Worm (Caenorhabditis elegans) whole organism, early embryonic: Measurements from ENCODE around the gene Y6E2A.1.

Source experiments
- F13C5.2 ChIP-seq: sonication (generic microtip); optimal IDR thresholded peaks from 2 replicates; lab custom pipeline; 2017; ENCODE audit warnings: mild to moderate bottlenecking, missing genetic modification characterization, inconsistent platforms, missing compliant biosample characterization
- aly-1 ChIP-seq: sonication (generic microtip); optimal IDR thresholded peaks from 2 replicates; lab custom pipeline; 2016; ENCODE audit warnings: missing genetic modification characterization, missing compliant biosample characterization
- ama-1 ChIP-seq: fragments of 150-350 bp; optimal IDR thresholded peaks from 2 replicates; lab custom pipeline; 2014
- ets-7 ChIP-seq: sonication (generic microtip); optimal IDR thresholded peaks from 2 replicates; lab custom pipeline; 2016; ENCODE audit warnings: missing genotype, missing genetic modification characterization, missing compliant biosample characterization
- flt-1 ChIP-seq: fragments of 200-800 bp; sonication (Bioruptor generic); IDR thresholded peaks from 2 replicates; pipeline ENCODE4 v1.3.6; 2022; ENCODE audit warnings: missing genetic modification characterization, missing compliant biosample characterization
- hmbx-1 ChIP-seq: sonication (generic microtip); optimal IDR thresholded peaks from 2 replicates; lab custom pipeline; 2016; ENCODE audit warnings: mild to moderate bottlenecking, missing genetic modification characterization, missing compliant biosample characterization
- hmg-4 ChIP-seq: fragments of 200-800 bp; sonication (Bioruptor generic); optimal IDR thresholded peaks from 2 replicates; lab custom pipeline; 2018; ENCODE audit warnings: mild to moderate bottlenecking, missing genetic modification characterization, missing compliant biosample characterization
- hnd-1 ChIP-seq: sonication (generic microtip); optimal IDR thresholded peaks from 2 replicates; lab custom pipeline; 2016; ENCODE audit warnings: missing genetic modification characterization, missing compliant biosample characterization
- pes-1 ChIP-seq: fragments of 200-800 bp; sonication (Bioruptor generic); IDR thresholded peaks from 2 replicates; pipeline ENCODE4 v1.3.6; 2022; ENCODE audit warnings: missing genetic modification reagents, missing genetic modification characterization, missing compliant biosample characterization
- tra-4 ChIP-seq: sonication (generic microtip); optimal IDR thresholded peaks from 2 replicates; lab custom pipeline; 2017; ENCODE audit warnings: missing genetic modification characterization, missing compliant biosample characterization

ce11 chrV:15661003-15661402, 49.3 kb downstream of the Y6E2A.1 start:
- TF ChIP-seq ets-7 (tag; lab: Kevin White, UChicago) (no peak), F13C5.2 (tag; lab: Kevin White, UChicago) (no peak), ama-1 (lab: Kevin White, UChicago) (no peak), flt-1 (GFP tag; lab: Robert Waterston, UW) (no peak), hmg-4 (no peak), aly-1 (tag; lab: Kevin White, UChicago) (no peak), tra-4 (no peak), pes-1 (GFP tag; lab: Robert Waterston, UW) (no peak), hmbx-1 (no peak), hnd-1 (tag; lab: Kevin White, UChicago) (no peak)
